Worm (Caenorhabditis elegans) whole organism, L3 larva: ENCODE data around the gene clh-2.
A peak's percentile ranks its signal among the peaks of the same experiment; 100 is the strongest.

ENCODE experiments used
- ZK546.5 ChIP-seq: sonication (generic microtip); optimal IDR thresholded peaks from 2 replicates; lab custom pipeline; 2017; ENCODE audit warnings: missing biosample characterization, missing genetic modification characterization
- ama-1 ChIP-seq: fragments of 150-350 bp; optimal IDR thresholded peaks from 2 replicates; lab custom pipeline; 2018
- ceh-28 ChIP-seq: fragments of 150-350 bp; optimal IDR thresholded peaks from 2 replicates; lab custom pipeline; 2014; ENCODE audit warnings: missing biosample characterization, missing genetic modification reagents, missing genetic modification characterization
- ceh-82 ChIP-seq: fragments of 150-350 bp; optimal IDR thresholded peaks from 2 replicates; lab custom pipeline; 2014; ENCODE audit warnings: missing biosample characterization, missing genetic modification characterization
- daf-12 ChIP-seq: fragments of 150-350 bp; optimal IDR thresholded peaks from 2 replicates; lab custom pipeline; 2014; ENCODE audit warnings: missing biosample characterization, missing genetic modification reagents, missing genetic modification characterization
- egl-5 ChIP-seq: fragments of 150-350 bp; optimal IDR thresholded peaks from 2 replicates; lab custom pipeline; 2017; ENCODE audit warnings: missing biosample characterization, missing genetic modification reagents, missing genetic modification characterization, inconsistent platforms
- elt-1 ChIP-seq: fragments of 150-350 bp; optimal IDR thresholded peaks from 2 replicates; lab custom pipeline; 2014; ENCODE audit warnings: missing biosample characterization, missing genetic modification characterization
- elt-2 ChIP-seq: sonication (generic microtip); optimal IDR thresholded peaks from 2 replicates; lab custom pipeline; 2016; ENCODE audit warnings: missing genetic modification reagents, mild to moderate bottlenecking, missing genetic modification characterization, missing compliant biosample characterization
- eor-1 ChIP-seq, 2 experiments: fragments of 150-350 bp; optimal IDR thresholded peaks; 2 replicates each; lab custom pipeline; 2014 to 2018; ENCODE audit warnings: missing biosample characterization in 2 of 2, missing genetic modification characterization in 2 of 2
- fkh-10 ChIP-seq: sonication (generic microtip); optimal IDR thresholded peaks from 2 replicates; lab custom pipeline; 2017; ENCODE audit warnings: missing biosample characterization, missing genetic modification reagents, missing genetic modification characterization
- fkh-2 ChIP-seq: fragments of 150-350 bp; optimal IDR thresholded peaks from 2 replicates; lab custom pipeline; 2014; ENCODE audit warnings: missing biosample characterization, missing genetic modification reagents, missing genetic modification characterization
- fos-1 ChIP-seq: fragments of 150-350 bp; optimal IDR thresholded peaks from 2 replicates; lab custom pipeline; 2014; ENCODE audit warnings: missing biosample characterization, missing genetic modification characterization
- hmg-11 ChIP-seq: sonication (generic microtip); optimal IDR thresholded peaks from 2 replicates; lab custom pipeline; 2016; ENCODE audit warnings: missing genetic modification characterization, missing compliant biosample characterization
- jun-1 ChIP-seq: fragments of 150-350 bp; optimal IDR thresholded peaks from 2 replicates; lab custom pipeline; 2014; ENCODE audit warnings: missing biosample characterization, missing genetic modification reagents, missing genetic modification characterization
- lin-15B ChIP-seq: fragments of 150-350 bp; optimal IDR thresholded peaks from 2 replicates; lab custom pipeline; 2014; ENCODE audit warnings: missing biosample characterization, missing genetic modification characterization
- lin-39 ChIP-seq: fragments of 150-350 bp; optimal IDR thresholded peaks from 2 replicates; lab custom pipeline; 2018; ENCODE audit warnings: missing biosample characterization, missing genetic modification reagents, missing genetic modification characterization
- mdl-1 ChIP-seq: fragments of 150-350 bp; optimal IDR thresholded peaks from 2 replicates; lab custom pipeline; 2014; ENCODE audit warnings: missing biosample characterization, missing genetic modification characterization
- mml-1 ChIP-seq: fragments of 150-350 bp; sonication (generic microtip); optimal IDR thresholded peaks from 3 replicates; lab custom pipeline; 2014; ENCODE audit warnings: missing biosample characterization, missing genetic modification characterization
- nfya-1 ChIP-seq: sonication (generic microtip); optimal IDR thresholded peaks from 2 replicates; lab custom pipeline; 2017; ENCODE audit warnings: missing genetic modification characterization, mild to moderate bottlenecking, missing compliant biosample characterization, antibody characterized with exemption, moderate library complexity; ENCODE audit not compliant: insufficient read depth
- nhr-11 ChIP-seq: fragments of 150-350 bp; optimal IDR thresholded peaks from 2 replicates; lab custom pipeline; 2014; ENCODE audit warnings: missing biosample characterization, missing genetic modification characterization
- nhr-12 ChIP-seq: fragments of 150-350 bp; optimal IDR thresholded peaks from 2 replicates; lab custom pipeline; 2014; ENCODE audit warnings: missing biosample characterization, missing genetic modification characterization
- nhr-23 ChIP-seq: fragments of 150-350 bp; optimal IDR thresholded peaks from 2 replicates; lab custom pipeline; 2014; ENCODE audit warnings: missing biosample characterization, missing genetic modification reagents, missing genetic modification characterization
- nhr-237 ChIP-seq: fragments of 150-350 bp; optimal IDR thresholded peaks from 2 replicates; lab custom pipeline; 2014; ENCODE audit warnings: missing biosample characterization, missing genetic modification characterization
- nhr-25 ChIP-seq: sonication (generic microtip); optimal IDR thresholded peaks from 2 replicates; lab custom pipeline; 2017; ENCODE audit warnings: missing biosample characterization, missing genetic modification characterization
- nhr-28 ChIP-seq: fragments of 150-350 bp; optimal IDR thresholded peaks from 2 replicates; lab custom pipeline; 2014; ENCODE audit warnings: missing biosample characterization, missing genetic modification characterization
- nhr-43 ChIP-seq: sonication (generic microtip); optimal IDR thresholded peaks from 2 replicates; lab custom pipeline; 2016; ENCODE audit warnings: mild to moderate bottlenecking, missing genetic modification characterization, missing compliant biosample characterization; ENCODE audit not compliant: poor library complexity, severe bottlenecking
- nhr-67 ChIP-seq: fragments of 150-350 bp; optimal IDR thresholded peaks from 2 replicates; lab custom pipeline; 2014; ENCODE audit warnings: missing biosample characterization, missing genetic modification characterization
- pha-4 ChIP-seq: fragments of 150-350 bp; optimal IDR thresholded peaks from 2 replicates; lab custom pipeline; 2014; ENCODE audit warnings: missing biosample characterization, missing genetic modification reagents, missing genetic modification characterization
- pqm-1 ChIP-seq: fragments of 150-350 bp; optimal IDR thresholded peaks from 2 replicates; lab custom pipeline; 2017; ENCODE audit warnings: missing biosample characterization, missing genetic modification characterization, inconsistent platforms
- sea-2 ChIP-seq: fragments of 150-350 bp; sonication (generic microtip); optimal IDR thresholded peaks from 4 replicates; lab custom pipeline; 2014; ENCODE audit warnings: missing biosample characterization, missing genetic modification reagents, missing genetic modification characterization
- skn-1 ChIP-seq: fragments of 150-350 bp; optimal IDR thresholded peaks from 2 replicates; lab custom pipeline; 2014; ENCODE audit warnings: missing biosample characterization, missing genetic modification characterization
- snpc-4 ChIP-seq: fragments of 150-350 bp; optimal IDR thresholded peaks from 2 replicates; lab custom pipeline; 2014; ENCODE audit warnings: missing biosample characterization, missing genetic modification characterization
- tbx-2 ChIP-seq: sonication (generic microtip); optimal IDR thresholded peaks from 2 replicates; lab custom pipeline; 2016; ENCODE audit warnings: mild to moderate bottlenecking, missing genetic modification characterization, missing compliant biosample characterization
- unc-39 ChIP-seq: sonication (generic microtip); optimal IDR thresholded peaks from 4 replicates; lab custom pipeline; 2017; ENCODE audit warnings: missing biosample characterization, missing genetic modification characterization
- zag-1 ChIP-seq: fragments of 150-350 bp; optimal IDR thresholded peaks from 2 replicates; lab custom pipeline; 2014; ENCODE audit warnings: missing biosample characterization, missing genetic modification characterization
- ztf-11 ChIP-seq: fragments of 150-350 bp; optimal IDR thresholded peaks from 2 replicates; lab custom pipeline; 2014; ENCODE audit warnings: missing biosample characterization, missing genetic modification characterization

Gene clh-2

DNA sequence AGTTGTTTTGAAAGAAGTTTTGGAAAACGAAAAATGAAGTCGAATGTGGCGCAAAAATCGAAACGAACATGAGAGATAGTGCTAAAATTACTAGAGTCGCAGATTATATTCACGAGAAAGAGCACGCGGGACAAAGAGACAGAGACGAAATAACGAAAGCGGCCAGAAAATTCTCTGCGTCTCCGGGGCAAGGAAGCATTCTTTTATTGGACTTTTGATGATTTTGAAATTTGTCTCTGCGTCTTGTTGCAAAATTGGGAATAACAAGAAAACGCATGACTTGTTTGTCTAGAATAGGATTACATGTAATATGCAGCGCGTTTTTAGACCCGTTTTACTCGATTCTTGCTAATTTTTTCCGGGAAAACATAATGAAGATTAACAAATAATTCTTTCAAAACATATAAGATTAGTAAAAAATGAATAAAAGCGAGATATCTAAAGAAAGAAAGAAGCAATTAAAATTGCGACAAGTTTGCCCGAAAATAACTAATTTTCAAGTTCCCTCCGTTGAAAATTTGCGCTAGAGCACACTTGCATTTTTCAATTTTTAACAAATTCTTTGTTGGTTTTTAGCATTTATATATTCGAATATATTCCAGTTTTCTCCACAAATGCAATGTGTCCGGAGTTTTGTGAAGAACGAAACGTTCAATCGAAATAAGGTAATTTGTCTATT lies 3.7 kb upstream of the clh-2 start, which contains the start of the genes B0491.6 and pigm-1:
TSS of gene B0491.6 (minus strand) at position 466 of the 679 bp plus-strand sequence.
TSS of gene pigm-1 (plus strand) at position 568 of the 679 bp plus-strand sequence.
- TF ChIP-seq pha-4 (tag; lab: Kevin White, UChicago) (peak; percentile 56), nhr-28 (tag; lab: Kevin White, UChicago) (no peak), lin-15B (tag; lab: Kevin White, UChicago) (peak; percentile 25), pqm-1 (peak; percentile 15), nhr-43 (tag; lab: Kevin White, UChicago) (peak; percentile 4), nfya-1 (tag; lab: Kevin White, UChicago) (peak; percentile 66), ZK546.5 (tag; lab: Kevin White, UChicago) (no peak), fkh-10 (GFP tag; lab: Kevin White, UChicago) (peak; percentile 30), skn-1 (peak; percentile 94), tbx-2 (no peak), ceh-28 (peak; percentile 51), nhr-25 (tag; lab: Kevin White, UChicago) (peak; percentile 46), egl-5 (peak; percentile 68), mdl-1 (peak; percentile 11), hmg-11 (tag; lab: Kevin White, UChicago) (peak; percentile 69), nhr-67 (tag; lab: Kevin White, UChicago) (no peak), daf-12 (tag; lab: Kevin White, UChicago) (no peak), jun-1 (tag; lab: Kevin White, UChicago) (peak; percentile 33), snpc-4 (tag; lab: Kevin White, UChicago) (peak; percentile 57), nhr-11 (tag; lab: Kevin White, UChicago) (peak; percentile 25), elt-2 (peak; percentile 48), nhr-23 (tag; lab: Kevin White, UChicago) (peak; percentile 41)

DNA sequence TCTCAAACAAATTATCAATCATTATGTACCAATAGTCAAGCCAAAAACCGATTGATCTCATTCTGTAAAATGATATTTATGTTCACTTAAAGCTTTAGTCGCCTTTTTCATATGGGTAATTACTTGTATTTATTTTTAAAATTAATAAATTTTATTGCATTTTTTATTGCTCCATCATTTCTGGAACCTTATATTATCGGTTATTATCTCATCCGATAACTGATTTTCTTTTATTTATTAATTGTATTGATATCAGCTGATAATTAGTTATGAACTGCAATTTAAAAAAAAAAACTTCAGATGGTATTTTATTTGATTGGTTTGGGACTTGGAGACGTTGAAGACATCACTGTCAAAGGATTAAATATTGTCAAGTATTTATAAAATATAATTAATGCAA lies 1.8 kb upstream of the clh-2 start, which contains the start of gene dph-5:
TSS of gene dph-5 (plus strand) at position 301 of the 400 bp plus-strand sequence.
- TF ChIP-seq daf-12 (tag; lab: Kevin White, UChicago) (no peak), skn-1 (no peak), hmg-11 (tag; lab: Kevin White, UChicago) (no peak), zag-1 (no peak), mdl-1 (no peak), sea-2 (no peak), egl-5 (no peak), fkh-2 (tag; lab: Kevin White, UChicago) (no peak), ZK546.5 (tag; lab: Kevin White, UChicago) (no peak), elt-2 (no peak), unc-39 (tag; lab: Kevin White, UChicago) (no peak), nhr-43 (tag; lab: Kevin White, UChicago) (no peak), nhr-28 (tag; lab: Kevin White, UChicago) (no peak), mml-1 (no peak), lin-15B (tag; lab: Kevin White, UChicago) (no peak), ceh-82 (tag; lab: Kevin White, UChicago) (no peak), nhr-12 (tag; lab: Kevin White, UChicago) (no peak), ama-1 (no peak), elt-1 (tag; lab: Kevin White, UChicago) (no peak), lin-39 (no peak)

DNA sequence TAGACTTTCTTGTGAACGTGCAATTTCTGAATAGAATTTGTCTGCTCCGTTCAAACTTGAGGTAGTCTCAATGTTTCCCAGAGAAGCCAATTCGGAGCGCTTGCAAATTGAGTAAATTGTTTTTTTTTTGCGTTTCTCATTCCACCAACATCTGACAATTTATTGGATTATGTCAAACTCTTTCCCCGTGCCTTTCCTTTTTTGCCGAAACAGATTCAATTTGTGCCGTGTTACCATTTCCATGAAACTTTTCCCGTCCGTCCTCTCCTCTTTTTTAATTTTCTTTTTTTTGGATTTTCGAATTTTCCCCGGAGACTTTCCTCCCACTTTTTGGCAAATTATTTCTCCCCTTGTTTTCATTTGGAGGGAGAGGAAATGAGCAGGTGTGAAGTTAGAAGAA lies 1.8 kb downstream of the clh-2 start:
- TF ChIP-seq mdl-1 (no peak), elt-1 (tag; lab: Kevin White, UChicago) (no peak), nhr-237 (tag; lab: Kevin White, UChicago) (no peak), fkh-2 (tag; lab: Kevin White, UChicago) (no peak), pqm-1 (no peak), daf-12 (tag; lab: Kevin White, UChicago) (no peak), nhr-25 (tag; lab: Kevin White, UChicago) (no peak), nhr-43 (tag; lab: Kevin White, UChicago) (no peak), ztf-11 (no peak), fos-1 (tag; lab: Kevin White, UChicago) (no peak), nfya-1 (tag; lab: Kevin White, UChicago) (no peak), hmg-11 (tag; lab: Kevin White, UChicago) (no peak), eor-1 (tag; optimal IDR thresholded peaks at IDR 0.05; lab: Kevin White, UChicago) (no peak)
